Worm (Caenorhabditis elegans) whole organism, midembryonic: ENCODE results near the gene noca-1.

ENCODE experiments used
- T22C8.4 ChIP-seq: fragments of 200-800 bp; sonication (Bioruptor generic); IDR thresholded peaks from 2 replicates; pipeline ENCODE4 v1.3.6; 2022; ENCODE audit warnings: missing genetic modification characterization, missing compliant biosample characterization
- cog-1 ChIP-seq: sonication (generic microtip); optimal IDR thresholded peaks from 2 replicates; lab custom pipeline; 2016; ENCODE audit warnings: missing genetic modification characterization, missing compliant biosample characterization
- flt-1 ChIP-seq: fragments of 200-800 bp; sonication (Bioruptor generic); IDR thresholded peaks from 2 replicates; pipeline ENCODE4 v1.3.6; 2022; ENCODE audit warnings: missing genetic modification characterization, missing compliant biosample characterization
- klf-2 ChIP-seq: fragments of 200-800 bp; sonication (Bioruptor generic); conservative IDR thresholded peaks from 2 replicates; pipeline ENCODE4 v1.3.6; 2022; ENCODE audit warnings: missing genetic modification reagents, missing genetic modification characterization, missing compliant biosample characterization
- med-1 ChIP-seq: sonication (generic microtip); optimal IDR thresholded peaks from 2 replicates; lab custom pipeline; 2017; ENCODE audit warnings: missing genetic modification characterization, mild to moderate bottlenecking, missing compliant biosample characterization, antibody characterized with exemption, missing genetic modification reagents; ENCODE audit not compliant: insufficient read depth
- ref-1 ChIP-seq: fragments of 200-800 bp; sonication (Bioruptor generic); conservative IDR thresholded peaks from 2 replicates; pipeline ENCODE4 v1.3.6; 2022; ENCODE audit warnings: missing genetic modification reagents, missing genetic modification characterization, missing compliant biosample characterization
- tab-1 ChIP-seq: fragments of 200-800 bp; sonication (Bioruptor generic); IDR thresholded peaks from 2 replicates; pipeline ENCODE4 v1.3.6; 2022; ENCODE audit warnings: missing genetic modification characterization, missing compliant biosample characterization
- ztf-23 ChIP-seq: fragments of 200-800 bp; sonication (Bioruptor generic); IDR thresholded peaks from 2 replicates; pipeline ENCODE4 v1.3.6; 2022; ENCODE audit warnings: missing genetic modification reagents, missing genetic modification characterization, missing compliant biosample characterization

DNA sequence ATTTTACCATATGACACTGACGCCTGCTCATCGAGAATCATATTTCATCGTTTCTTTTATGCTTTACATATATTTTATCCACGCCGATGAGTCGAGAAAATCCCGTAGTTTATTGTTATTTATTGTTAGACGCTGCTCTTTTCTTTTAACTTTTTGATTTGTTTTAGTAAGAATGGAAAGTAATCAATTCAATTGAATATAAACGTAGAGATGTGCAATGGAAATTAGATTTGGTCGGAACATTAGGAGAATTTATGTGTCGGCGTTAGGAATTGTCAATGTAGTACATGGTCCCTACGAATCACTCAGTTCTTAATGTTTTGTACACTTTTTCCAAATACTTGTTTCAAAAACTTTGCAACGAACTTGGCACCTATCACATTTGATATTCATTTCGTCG is 12.5 kb downstream of the noca-1 start:
- TF ChIP-seq flt-1 (GFP tag; lab: Robert Waterston, UW) (no peak), ref-1 (GFP tag; lab: Robert Waterston, UW) (no peak), klf-2 (GFP tag; lab: Robert Waterston, UW) (no peak), cog-1 (tag; lab: Kevin White, UChicago) (no peak), tab-1 (GFP tag; lab: Robert Waterston, UW) (no peak), med-1 (GFP tag; lab: Kevin White, UChicago) (no peak), ztf-23 (no peak), T22C8.4 (GFP tag; lab: Robert Waterston, UW) (no peak)
